Worm (Caenorhabditis elegans) whole organism, L4/young adult: ENCODE results near the gene nspb-7.

Experiments used
- W03F9.2 ChIP-seq: fragments of 150-350 bp; optimal IDR thresholded peaks from 2 replicates; lab custom pipeline; 2014; ENCODE audit warnings: missing biosample characterization, missing genetic modification characterization
- dao-5 ChIP-seq: sonication (generic microtip); optimal IDR thresholded peaks from 2 replicates; lab custom pipeline; 2016; ENCODE audit warnings: missing genotype, missing genetic modification characterization, moderate library complexity, missing compliant biosample characterization
- him-1 ChIP-seq: sonication (generic microtip); optimal IDR thresholded peaks from 2 replicates; lab custom pipeline; 2016; ENCODE audit warnings: missing genotype, missing genetic modification reagents, missing genetic modification characterization, missing compliant biosample characterization

- TF ChIP-seq him-1 (no peak), W03F9.2 (tag; lab: Kevin White, UChicago) (no peak), dao-5 (tag; lab: Kevin White, UChicago) (no peak)
Observed at ce11 chrII:14597788-14598187, 19.7 kb downstream of the nspb-7 start.
